Worm (Caenorhabditis elegans): ENCODE measurements around the gene dpf-5.

dpf-5 gene

DNA sequence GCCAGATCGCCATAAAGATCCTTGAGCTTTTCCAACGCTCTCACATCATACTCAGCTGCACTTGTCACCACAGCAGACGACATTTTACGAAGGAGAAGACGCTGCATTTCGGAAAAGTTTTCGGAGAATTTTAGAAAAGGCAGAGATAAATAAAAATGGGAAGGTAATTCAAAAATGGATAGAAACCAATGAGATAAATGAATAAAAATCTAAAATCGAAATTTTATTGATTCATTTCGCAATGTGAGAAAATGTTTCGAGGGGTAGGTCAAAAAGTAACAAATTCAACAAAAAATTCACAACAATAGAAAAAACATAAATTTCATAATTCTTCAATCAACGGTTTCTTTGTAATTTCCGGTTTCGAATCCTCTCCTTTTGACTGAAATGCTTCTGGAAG, at the start of gene dpf-5:
Gene dpf-5 (minus strand): TSS at position 101 of the 400 bp plus-strand sequence.
- TF ChIP-seq dao-5 (tag; optimal IDR thresholded peaks at IDR 0.05) (no peak), W03F9.2 (tag; optimal IDR thresholded peaks at IDR 0.05) (no peak), him-1 (tag; optimal IDR thresholded peaks at IDR 0.05) (no peak)

DNA sequence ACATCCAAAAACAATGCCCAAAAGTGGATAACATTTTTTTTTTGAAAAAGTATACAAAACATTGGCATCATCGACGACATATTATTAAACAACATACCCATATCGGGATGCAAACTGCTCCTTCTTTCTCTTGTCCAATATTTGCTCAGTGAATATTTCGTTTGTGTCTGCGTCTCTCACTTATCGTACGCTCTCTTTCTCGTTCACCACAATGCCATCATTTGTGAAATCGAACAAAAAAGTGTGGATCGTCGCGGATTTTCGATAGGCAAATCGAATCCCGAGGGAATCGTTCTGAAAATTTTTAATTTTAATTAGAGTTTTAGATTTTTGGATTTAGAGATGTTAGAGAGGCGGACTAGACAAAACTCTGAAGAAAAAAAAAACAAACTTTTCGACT, 40.4 kb upstream of the dpf-5 start, which contains the start of gene tat-2:
Gene tat-2 (minus strand): TSS at position 101 of the 400 bp plus-strand sequence.
- TF ChIP-seq dao-5 (tag; optimal IDR thresholded peaks at IDR 0.05) (no peak), him-1 (tag; optimal IDR thresholded peaks at IDR 0.05) (no peak), W03F9.2 (tag; optimal IDR thresholded peaks at IDR 0.05) (no peak)

DNA sequence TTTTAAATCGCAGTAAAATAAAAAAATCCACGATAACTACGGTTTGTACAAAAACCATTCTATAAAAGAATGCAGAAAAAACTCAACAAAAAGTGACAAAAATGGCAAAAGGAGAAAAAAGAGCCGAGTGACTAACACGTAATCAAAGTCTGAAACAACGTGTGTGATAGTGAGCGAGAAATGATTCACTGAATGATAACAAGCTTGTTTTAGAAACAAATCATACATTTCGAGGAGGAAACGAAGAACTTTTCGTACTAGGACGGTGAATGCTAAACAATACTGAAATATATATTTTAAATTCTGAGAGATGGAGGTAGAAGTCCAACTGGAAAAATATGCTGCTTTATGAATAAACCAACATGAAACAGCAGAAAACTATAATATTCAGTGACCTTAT, 35.6 kb upstream of the dpf-5 start:
- TF ChIP-seq W03F9.2 (tag; optimal IDR thresholded peaks at IDR 0.05) (no peak), him-1 (tag; optimal IDR thresholded peaks at IDR 0.05) (no peak), dao-5 (tag; optimal IDR thresholded peaks at IDR 0.05) (no peak)

DNA sequence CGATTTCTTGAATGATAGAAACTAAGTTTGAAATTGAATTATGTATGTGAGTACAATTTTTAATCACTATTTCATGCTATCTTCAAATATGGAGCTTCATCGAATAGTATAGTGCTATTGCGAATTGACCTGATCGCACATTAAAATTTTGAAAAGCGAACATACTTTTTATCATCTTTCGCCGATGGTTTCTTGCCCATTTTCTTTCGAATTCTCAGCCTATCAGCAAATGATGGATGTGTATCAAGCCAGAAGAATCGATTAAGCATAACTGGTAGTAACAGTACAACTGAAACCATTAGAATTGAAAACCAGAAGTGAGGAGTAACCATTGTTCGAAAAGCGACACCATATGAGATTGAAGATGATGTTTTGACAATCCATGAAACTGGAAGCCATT, 23.3 kb upstream of the dpf-5 start:
- TF ChIP-seq W03F9.2 (tag; optimal IDR thresholded peaks at IDR 0.05) (no peak), him-1 (tag; optimal IDR thresholded peaks at IDR 0.05) (no peak), dao-5 (tag; optimal IDR thresholded peaks at IDR 0.05) (no peak)

DNA sequence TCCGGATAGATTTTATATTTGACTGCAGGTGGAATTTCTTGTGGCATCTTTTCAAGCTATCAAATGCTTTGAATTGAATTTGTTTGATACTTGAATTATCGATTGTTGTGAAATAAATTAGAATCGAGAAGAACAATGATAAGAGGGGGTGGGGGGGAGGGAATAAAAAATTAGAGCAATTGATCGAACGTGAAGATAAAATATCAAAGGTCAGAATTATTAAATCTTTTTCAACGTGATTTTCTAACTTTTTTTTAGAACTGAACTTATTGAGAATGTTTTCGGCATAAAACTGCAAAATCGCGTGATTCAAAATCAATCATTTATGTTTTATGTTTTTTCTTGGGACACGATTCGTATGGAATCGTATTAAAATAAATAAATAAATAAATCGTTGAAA, 20.8 kb upstream of the dpf-5 start, which contains the start of gene mpz-4:
Gene mpz-4 (minus strand): TSS at position 101 of the 400 bp plus-strand sequence.
- no peak for TF ChIP-seq W03F9.2 (tag; optimal IDR thresholded peaks at IDR 0.05)
- TF ChIP-seq dao-5 (tag; optimal IDR thresholded peaks at IDR 0.05): no peak
- no peak for TF ChIP-seq him-1 (tag; optimal IDR thresholded peaks at IDR 0.05)

DNA sequence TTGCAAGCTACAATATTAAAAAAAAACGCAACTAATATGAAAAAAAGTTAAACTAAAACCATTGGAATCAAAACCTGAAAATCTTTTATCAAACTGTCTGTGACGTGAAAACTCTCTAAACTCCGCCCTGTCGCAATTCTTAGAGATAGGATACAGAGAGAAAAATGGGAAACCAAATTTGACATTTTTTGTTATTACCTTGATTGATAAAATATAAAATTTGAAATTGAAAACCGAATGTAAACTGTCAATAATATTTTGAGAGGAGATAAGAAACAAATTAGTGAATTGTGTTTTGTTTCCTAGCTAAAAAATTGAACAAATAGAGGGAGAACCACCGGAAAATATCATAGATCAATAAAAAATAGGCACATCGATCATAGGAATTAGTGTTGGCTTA, 15.5 kb upstream of the dpf-5 start:
- TF ChIP-seq dao-5 (tag; optimal IDR thresholded peaks at IDR 0.05) (no peak), W03F9.2 (tag; optimal IDR thresholded peaks at IDR 0.05) (no peak), him-1 (tag; optimal IDR thresholded peaks at IDR 0.05) (no peak)

DNA sequence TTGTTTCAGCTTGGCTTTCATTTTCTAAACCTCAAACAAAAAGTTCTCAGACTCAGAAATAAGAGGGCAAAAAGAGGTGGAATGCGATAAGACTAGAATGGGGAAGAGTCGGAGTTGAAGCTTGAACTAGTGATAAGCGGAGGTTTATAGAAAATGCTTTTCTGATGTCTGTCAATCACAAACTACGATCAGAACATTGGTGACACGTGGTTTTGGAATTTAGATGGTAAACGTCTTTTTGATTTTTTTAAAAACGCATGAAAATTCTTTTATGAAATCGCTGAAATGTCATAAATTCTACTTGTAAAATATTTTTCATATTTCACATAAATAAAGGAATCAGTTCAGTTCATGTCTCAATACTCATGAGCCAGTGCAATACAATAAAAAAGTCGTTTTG, 14.7 kb upstream of the dpf-5 start, which contains the start of gene H06H21.8:
Gene H06H21.8 (minus strand): TSS at position 78 of the 400 bp plus-strand sequence.
- TF ChIP-seq him-1 (tag; optimal IDR thresholded peaks at IDR 0.05) (no peak), W03F9.2 (tag; optimal IDR thresholded peaks at IDR 0.05) (no peak), dao-5 (tag; optimal IDR thresholded peaks at IDR 0.05) (no peak)

DNA sequence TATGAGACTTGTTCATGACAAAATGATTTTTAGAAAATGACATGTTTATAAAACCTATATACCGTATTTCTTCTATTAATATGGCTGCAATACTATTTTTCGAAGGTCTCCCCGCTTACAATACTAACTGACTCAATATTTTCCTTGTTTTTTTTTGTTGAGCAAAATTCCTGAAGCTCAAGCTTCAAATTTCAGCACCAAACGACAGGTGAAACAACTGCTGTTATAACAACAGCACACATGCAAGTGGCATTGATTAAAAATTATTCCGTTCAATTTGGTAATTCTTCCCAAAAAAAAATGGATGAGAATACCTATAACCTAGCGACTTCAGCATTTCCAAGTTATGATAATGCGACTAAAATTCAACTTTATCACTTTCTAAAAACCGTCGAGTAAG, 7.8 kb upstream of the dpf-5 start, which contains the start of gene srw-94:
Gene srw-94 (plus strand): TSS at position 301 of the 400 bp plus-strand sequence.
- TF ChIP-seq W03F9.2 (tag; optimal IDR thresholded peaks at IDR 0.05) (no peak), him-1 (tag; optimal IDR thresholded peaks at IDR 0.05) (no peak), dao-5 (tag; optimal IDR thresholded peaks at IDR 0.05) (no peak)

DNA sequence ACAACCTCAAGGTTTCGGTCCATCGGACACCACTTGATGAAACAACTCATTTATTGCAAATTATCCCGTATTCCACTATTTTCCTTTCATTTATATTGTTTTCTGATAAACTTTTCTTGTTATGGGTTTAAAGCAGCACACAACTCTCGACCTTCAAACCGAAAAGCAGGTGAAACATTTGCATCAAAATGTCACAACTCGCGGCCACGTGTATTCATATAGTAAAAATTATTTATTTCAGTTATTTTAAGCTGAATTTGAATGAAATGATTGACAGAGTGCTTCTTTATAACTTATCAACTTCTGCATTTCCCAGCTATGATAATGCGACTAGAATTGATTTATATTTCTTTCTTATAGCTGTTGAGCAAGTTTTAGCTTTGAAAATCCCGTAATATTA, 5.5 kb upstream of the dpf-5 start, which contains the start of gene srw-95:
Gene srw-95 (plus strand): TSS at position 213 of the 400 bp plus-strand sequence.
- TF ChIP-seq W03F9.2 (tag; optimal IDR thresholded peaks at IDR 0.05) (no peak), dao-5 (tag; optimal IDR thresholded peaks at IDR 0.05) (no peak), him-1 (tag; optimal IDR thresholded peaks at IDR 0.05) (no peak)

DNA sequence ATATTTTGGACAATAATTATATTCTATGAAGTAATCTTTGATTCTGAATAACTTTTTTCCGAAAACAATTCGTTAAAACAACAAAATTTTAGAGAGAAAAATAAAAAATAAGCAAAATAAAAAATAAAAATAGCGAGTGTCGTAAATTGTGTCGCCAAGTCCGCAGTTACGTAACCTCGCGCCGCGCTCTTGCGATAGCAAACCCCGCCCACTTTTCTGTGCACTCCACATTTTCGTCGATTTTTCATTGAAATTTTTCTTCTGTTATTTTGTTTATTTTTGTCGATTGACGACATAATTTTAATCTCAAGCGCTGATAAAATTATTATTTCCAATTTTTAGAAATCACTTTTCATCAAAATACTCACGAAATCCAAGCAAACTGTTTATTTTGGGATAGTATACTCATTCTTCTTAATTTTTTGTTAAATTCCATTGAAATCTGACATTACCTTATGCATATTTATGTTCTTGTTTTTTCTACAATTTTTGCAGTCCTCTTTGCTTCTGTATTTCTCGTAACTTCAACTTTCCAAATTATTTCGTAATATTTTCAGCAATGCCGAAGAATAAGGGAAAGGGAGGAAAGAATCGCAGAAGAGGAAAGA, 4.1 kb upstream of the dpf-5 start, which contains the start of gene eif-1.A:
Gene eif-1.A (plus strand): TSS at position 558 of the 608 bp plus-strand sequence.
- TF ChIP-seq him-1 (tag; optimal IDR thresholded peaks at IDR 0.05): no peak
- no peak for TF ChIP-seq dao-5 (tag; optimal IDR thresholded peaks at IDR 0.05)
- peak; percentile 91 for TF ChIP-seq W03F9.2 (tag; optimal IDR thresholded peaks at IDR 0.05)

DNA sequence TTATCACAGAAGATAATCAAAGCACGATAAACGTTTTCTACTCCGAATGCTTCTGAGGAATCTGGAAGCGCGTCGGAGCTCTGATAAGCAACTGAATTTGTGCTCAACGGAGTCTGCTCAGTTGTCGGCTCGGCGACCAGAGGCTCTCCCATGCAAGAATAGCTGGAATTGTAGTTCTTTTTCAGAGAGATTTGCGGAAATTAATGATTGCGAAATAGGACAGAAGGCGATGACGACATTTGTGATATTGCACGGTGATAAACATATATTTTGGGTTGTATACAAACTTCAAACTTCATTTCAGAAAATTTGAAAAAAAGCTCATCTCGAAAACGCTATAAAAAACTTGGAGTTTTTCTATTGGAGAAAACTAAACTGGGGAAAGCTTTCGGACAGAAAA, 3.4 kb upstream of the dpf-5 start, which contains the start of gene H06H21.37:
Gene H06H21.37 (minus strand): TSS at position 162 of the 400 bp plus-strand sequence.
- TF ChIP-seq W03F9.2 (tag; optimal IDR thresholded peaks at IDR 0.05) (no peak), him-1 (tag; optimal IDR thresholded peaks at IDR 0.05) (no peak), dao-5 (tag; optimal IDR thresholded peaks at IDR 0.05) (no peak)

DNA sequence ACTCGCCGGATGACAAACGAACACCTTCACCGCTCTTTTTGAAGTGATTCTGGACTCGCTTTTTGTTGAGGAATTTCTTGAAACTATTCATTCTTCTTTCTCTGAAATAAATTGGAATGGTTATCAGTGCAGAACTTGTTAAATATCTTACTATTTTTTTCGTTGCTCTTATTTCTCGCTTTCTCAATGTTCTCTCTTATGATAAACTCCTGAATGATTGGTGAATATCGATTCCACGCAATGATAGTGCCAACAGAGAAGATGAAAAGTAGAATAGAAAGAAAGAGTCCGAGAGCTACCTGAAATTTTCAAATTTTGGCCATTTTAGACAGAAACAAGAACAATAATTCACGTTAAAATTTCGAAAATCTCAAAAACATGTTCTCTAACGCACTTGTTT, 3.0 kb upstream of the dpf-5 start, which contains the start of gene ubxn-6:
Gene ubxn-6 (minus strand): TSS at position 101 of the 400 bp plus-strand sequence.
- TF ChIP-seq him-1 (tag; optimal IDR thresholded peaks at IDR 0.05) (no peak), W03F9.2 (tag; optimal IDR thresholded peaks at IDR 0.05) (no peak)

DNA sequence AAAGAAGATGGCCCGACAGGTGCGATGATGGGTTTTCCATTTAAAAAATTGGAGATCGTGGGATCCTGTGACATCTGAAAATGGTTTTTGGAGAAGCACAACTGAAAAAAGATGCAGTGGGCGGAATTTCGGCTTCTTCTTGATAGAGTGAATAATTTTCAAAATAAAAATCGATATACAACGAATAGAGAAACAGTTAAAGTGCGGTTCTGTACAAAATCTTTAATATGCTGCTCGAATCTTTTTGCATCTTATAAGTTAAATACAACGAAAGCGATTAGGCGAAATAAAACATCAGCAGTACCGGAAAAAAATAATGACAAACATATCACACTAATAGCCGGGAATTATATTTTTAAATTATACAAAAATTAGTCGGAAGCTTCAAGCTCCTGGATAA, 833 bp upstream of the dpf-5 start, which contains the start of gene H06H21.11:
Gene H06H21.11 (minus strand): TSS at position 101 of the 400 bp plus-strand sequence.
- TF ChIP-seq him-1 (tag; optimal IDR thresholded peaks at IDR 0.05): no peak
- no peak for TF ChIP-seq W03F9.2 (tag; optimal IDR thresholded peaks at IDR 0.05)
- no peak for TF ChIP-seq dao-5 (tag; optimal IDR thresholded peaks at IDR 0.05)

DNA sequence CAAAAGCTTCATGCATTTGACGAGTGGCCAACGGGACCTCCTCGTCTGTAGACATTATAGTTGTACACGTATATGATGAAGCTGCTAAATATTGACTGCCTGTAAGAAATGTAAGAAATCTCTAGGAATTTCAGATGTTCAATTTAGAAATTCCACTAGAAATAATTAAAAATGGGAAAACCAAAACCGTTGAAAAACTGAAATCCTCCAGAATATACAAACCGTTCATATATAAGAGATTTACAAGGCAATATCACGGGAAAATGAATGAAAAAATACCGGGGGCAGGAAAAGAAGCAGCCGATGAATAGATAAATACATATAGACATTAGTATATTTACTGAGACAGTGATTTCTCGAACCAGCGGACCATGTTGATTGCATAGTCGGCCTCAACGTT, 3.9 kb downstream of the dpf-5 start, which contains the start of gene dpf-7:
Gene dpf-7 (minus strand): TSS at position 101 of the 400 bp plus-strand sequence.
- no peak for TF ChIP-seq W03F9.2 (tag; optimal IDR thresholded peaks at IDR 0.05)
- no peak for TF ChIP-seq him-1 (tag; optimal IDR thresholded peaks at IDR 0.05)
- TF ChIP-seq dao-5 (tag; optimal IDR thresholded peaks at IDR 0.05): no peak

All from whole organism, L4/young adult.